Worm (Caenorhabditis elegans) whole organism, L1 larva: Measurements from ENCODE around the gene gtf-2E2.
A peak's percentile ranks its signal among the peaks of the same experiment; 100 is the strongest.

Experiments
- C16A3.4 ChIP-seq: fragments of 150-350 bp; optimal IDR thresholded peaks from 2 replicates; lab custom pipeline; 2014; ENCODE audit warnings: missing biosample characterization, missing genetic modification characterization
- Y116A8C.19 ChIP-seq: sonication (generic microtip); optimal IDR thresholded peaks from 2 replicates; lab custom pipeline; 2016; ENCODE audit warnings: missing compliant biosample characterization, missing genetic modification characterization, borderline replicate concordance
- ama-1 ChIP-seq: fragments of 150-350 bp; optimal IDR thresholded peaks from 2 replicates; lab custom pipeline; 2014
- ceh-63 ChIP-seq: fragments of 200-800 bp; sonication (Bioruptor generic); optimal IDR thresholded peaks from 2 replicates; lab custom pipeline; 2018; ENCODE audit warnings: mild to moderate bottlenecking, missing genetic modification characterization, missing compliant biosample characterization
- lsy-2 ChIP-seq, 2 experiments: fragments of 150-350 bp; optimal IDR thresholded peaks; 2 replicates each; lab custom pipeline; 2014; ENCODE audit warnings: missing biosample characterization in 2 of 2, missing genetic modification characterization in 2 of 2
- nhr-20 ChIP-seq: sonication (generic microtip); optimal IDR thresholded peaks from 2 replicates; lab custom pipeline; 2016; ENCODE audit warnings: mild to moderate bottlenecking, missing genetic modification characterization, missing compliant biosample characterization
- nhr-77 ChIP-seq: fragments of 150-350 bp; optimal IDR thresholded peaks from 2 replicates; lab custom pipeline; 2014; ENCODE audit warnings: missing biosample characterization, missing genetic modification characterization
- snpc-4 ChIP-seq: fragments of 150-350 bp; optimal IDR thresholded peaks from 2 replicates; lab custom pipeline; 2014; ENCODE audit warnings: missing biosample characterization, missing genetic modification characterization
- unc-62 ChIP-seq: fragments of 150-350 bp; optimal IDR thresholded peaks from 2 replicates; lab custom pipeline; 2014; ENCODE audit warnings: missing biosample characterization, missing genetic modification reagents, missing genetic modification characterization
- xbp-1 ChIP-seq: sonication (generic microtip); optimal IDR thresholded peaks from 2 replicates; lab custom pipeline; 2016; ENCODE audit warnings: missing genetic modification characterization, missing compliant biosample characterization
- ztf-11 ChIP-seq, 2 experiments: sonication (generic microtip); optimal IDR thresholded peaks; 2 replicates each; lab custom pipeline; 2016 to 2017; ENCODE audit warnings: missing genetic modification characterization in 2 of 2, missing biosample characterization in 1 of 2, missing compliant biosample characterization in 1 of 2

ce11 chrII:11496767-11497166 is 45.5 kb downstream of the gtf-2E2 start, which contains the start of gene emc-5:
- TF ChIP-seq Y116A8C.19 (tag; lab: Kevin White, UChicago) (no peak), ama-1 (lab: Kevin White, UChicago) (no peak), snpc-4 (tag; lab: Kevin White, UChicago) (no peak), nhr-20 (tag; lab: Kevin White, UChicago) (no peak), ceh-63 (GFP tag; lab: Kevin White, UChicago) (no peak), C16A3.4 (no peak), lsy-2 (tag; optimal IDR thresholded peaks at IDR 0.05; lab: Kevin White, UChicago) (peak in 1 of 2 experiments; percentile 42), ztf-11 (tag; optimal IDR thresholded peaks at IDR 0.05; lab: Kevin White, UChicago) (no peak), nhr-77 (no peak), xbp-1 (tag; lab: Kevin White, UChicago) (no peak), unc-62 (GFP tag; lab: Kevin White, UChicago) (no peak)
